Fruit fly (Drosophila melanogaster) whole organism, embryonic: ENCODE measurements around the gene CG31687.

Source experiments
- Bteb2 ChIP-seq: fragments of 200-800 bp; sonication (Bioruptor generic); optimal IDR thresholded peaks from 2 replicates; lab custom pipeline; 2016; ENCODE audit warnings: missing biosample characterization, missing genetic modification characterization
- CG11504 ChIP-seq: fragments of 200-800 bp; sonication (Bioruptor generic); optimal IDR thresholded peaks from 3 replicates; lab custom pipeline; 2019; ENCODE audit warnings: missing biosample characterization, mild to moderate bottlenecking, missing genetic modification characterization, moderate library complexity
- CG12659 ChIP-seq: fragments of 200-800 bp; sonication (Bioruptor generic); optimal IDR thresholded peaks from 3 replicates; lab custom pipeline; 2017; ENCODE audit warnings: mild to moderate bottlenecking, missing biosample characterization, missing genetic modification reagents, missing genetic modification characterization
- CG17186 ChIP-seq: fragments of 200-800 bp; sonication (Bioruptor generic); optimal IDR thresholded peaks from 3 replicates; lab custom pipeline; 2017; ENCODE audit warnings: missing biosample characterization, missing genetic modification reagents, missing genetic modification characterization
- CG17385 ChIP-seq: fragments of 200-800 bp; sonication (Bioruptor generic); optimal IDR thresholded peaks from 3 replicates; lab custom pipeline; 2018; ENCODE audit warnings: missing biosample characterization, mild to moderate bottlenecking, missing genetic modification characterization
- CG18599 ChIP-seq: fragments of 200-800 bp; sonication (Bioruptor generic); optimal IDR thresholded peaks from 3 replicates; lab custom pipeline; 2017; ENCODE audit warnings: missing biosample characterization, missing genetic modification characterization, mild to moderate bottlenecking, moderate library complexity, missing genetic modification reagents
- CG2202 ChIP-seq: fragments of 200-800 bp; sonication (Bioruptor generic); optimal IDR thresholded peaks from 2 replicates; lab custom pipeline; 2018; ENCODE audit warnings: missing biosample characterization, mild to moderate bottlenecking, missing genetic modification characterization
- CG2678 ChIP-seq: fragments of 200-800 bp; sonication (Bioruptor generic); optimal IDR thresholded peaks from 3 replicates; lab custom pipeline; 2019; ENCODE audit warnings: missing biosample characterization, mild to moderate bottlenecking, missing genetic modification characterization, moderate library complexity
- CG31441 ChIP-seq: fragments of 200-800 bp; sonication (Bioruptor generic); IDR thresholded peaks from 2 replicates; pipeline ENCODE4 v1.3.6; 2022; ENCODE audit warnings: missing biosample characterization, missing genetic modification characterization
- CG4328 ChIP-seq: fragments of 200-800 bp; sonication (Bioruptor generic); optimal IDR thresholded peaks from 3 replicates; lab custom pipeline; 2017; ENCODE audit warnings: missing biosample characterization, missing genetic modification reagents, missing genetic modification characterization
- CG6175 ChIP-seq: fragments of 200-800 bp; sonication (Bioruptor generic); IDR thresholded peaks from 3 replicates; pipeline ENCODE4 v1.3.6; 2022; ENCODE audit warnings: missing biosample characterization, missing genetic modification characterization
- CG6254 ChIP-seq: fragments of 200-800 bp; sonication (Bioruptor generic); optimal IDR thresholded peaks from 3 replicates; lab custom pipeline; 2017; ENCODE audit warnings: mild to moderate bottlenecking, missing biosample characterization, missing genetic modification reagents, missing genetic modification characterization
- CG6689 ChIP-seq: fragments of 200-800 bp; sonication (Bioruptor generic); IDR thresholded peaks from 2 replicates; pipeline ENCODE4 v1.3.6; 2022; ENCODE audit warnings: missing biosample characterization, missing genetic modification characterization
- CG6854 ChIP-seq: fragments of 200-800 bp; sonication (Bioruptor generic); optimal IDR thresholded peaks from 3 replicates; lab custom pipeline; 2017; ENCODE audit warnings: missing biosample characterization, mild to moderate bottlenecking, missing genetic modification characterization
- CG7928 ChIP-seq: fragments of 200-800 bp; sonication (Bioruptor generic); optimal IDR thresholded peaks from 2 replicates; lab custom pipeline; 2017; ENCODE audit warnings: missing biosample characterization, mild to moderate bottlenecking, missing genetic modification characterization
- CHES-1-like ChIP-seq: fragments of 200-800 bp; sonication (Bioruptor generic); optimal IDR thresholded peaks from 2 replicates; lab custom pipeline; 2016; ENCODE audit warnings: missing biosample characterization, missing genetic modification characterization
- D19B ChIP-seq: fragments of 200-800 bp; sonication (Bioruptor generic); optimal IDR thresholded peaks from 2 replicates; lab custom pipeline; 2017; ENCODE audit warnings: missing biosample characterization, mild to moderate bottlenecking, missing genetic modification characterization
- H15 ChIP-seq: fragments of 200-800 bp; sonication (Bioruptor generic); IDR thresholded peaks from 3 replicates; pipeline ENCODE4 v1.3.6; 2022; ENCODE audit warnings: missing biosample characterization, missing genetic modification characterization
- HLH3B ChIP-seq: fragments of 200-800 bp; sonication (Bioruptor generic); IDR thresholded peaks from 2 replicates; pipeline ENCODE4 v1.3.6; 2022; ENCODE audit warnings: missing biosample characterization, missing genetic modification characterization
- Lim3 ChIP-seq: fragments of 200-800 bp; sonication (Bioruptor generic); IDR thresholded peaks from 2 replicates; pipeline ENCODE4 v1.3.6; 2022; ENCODE audit warnings: missing biosample characterization, missing genetic modification characterization
- Med ChIP-seq: fragments of 200-800 bp; sonication (Bioruptor generic); peaks from one replicate; lab custom pipeline; 2016; ENCODE audit warnings: missing biosample characterization, missing genetic modification characterization, mild to moderate bottlenecking, inconsistent platforms, moderate library complexity
- PHDP ChIP-seq: fragments of 200-800 bp; sonication (Bioruptor generic); optimal IDR thresholded peaks from 3 replicates; lab custom pipeline; 2018; ENCODE audit warnings: missing biosample characterization, mild to moderate bottlenecking, missing genetic modification characterization, moderate library complexity
- Pdp1 ChIP-seq, 2 experiments: fragments of 200-800 bp; sonication (Bioruptor generic); optimal IDR thresholded peaks; 3 replicates each; lab custom pipeline; 2016; ENCODE audit warnings: missing biosample characterization in 2 of 2, missing genetic modification characterization in 2 of 2, mild to moderate bottlenecking in 1 of 2, moderate library complexity in 1 of 2
- Rfx ChIP-seq: fragments of 200-800 bp; sonication (Bioruptor generic); IDR thresholded peaks from 2 replicates; pipeline ENCODE4 v1.3.6; 2022; ENCODE audit warnings: missing biosample characterization, missing genetic modification characterization
- Xrp1 ChIP-seq: fragments of 200-800 bp; sonication (Bioruptor generic); IDR thresholded peaks from 2 replicates; pipeline ENCODE4 v1.3.6; 2022; ENCODE audit warnings: missing biosample characterization, missing genetic modification characterization
- abd-A ChIP-seq: fragments of 200-800 bp; sonication (Bioruptor generic); optimal IDR thresholded peaks from 3 replicates; lab custom pipeline; 2019; ENCODE audit warnings: missing biosample characterization, mild to moderate bottlenecking, missing genetic modification characterization, moderate library complexity
- bcd ChIP-seq: fragments of 200-800 bp; sonication (Bioruptor generic); optimal IDR thresholded peaks from 2 replicates; lab custom pipeline; 2017; ENCODE audit warnings: missing biosample characterization, mild to moderate bottlenecking, missing genetic modification characterization
- bsh ChIP-seq, 2 experiments: fragments of 200-800 bp; sonication (Bioruptor generic); optimal IDR thresholded peaks; 2 replicates each; lab custom pipeline; 2017 to 2018; ENCODE audit warnings: mild to moderate bottlenecking in 2 of 2, missing biosample characterization in 2 of 2, missing genetic modification characterization in 2 of 2, moderate library complexity in 1 of 2
- chinmo ChIP-seq: fragments of 200-800 bp; sonication (Bioruptor generic); IDR thresholded peaks from 4 replicates; pipeline ENCODE4 v1.3.6; 2022; ENCODE audit warnings: missing biosample characterization, missing genetic modification characterization; ENCODE audit not compliant: partially characterized antibody
- chm ChIP-seq: fragments of 200-800 bp; sonication (Bioruptor generic); IDR thresholded peaks from 2 replicates; pipeline ENCODE4 v1.3.6; 2022; ENCODE audit warnings: missing biosample characterization, missing genetic modification characterization
- ci ChIP-seq: fragments of 200-800 bp; sonication (Bioruptor generic); IDR thresholded peaks from 3 replicates; pipeline ENCODE4 v1.3.6; 2022; ENCODE audit warnings: missing biosample characterization, missing genetic modification characterization
- crol ChIP-seq: fragments of 200-800 bp; sonication (Bioruptor generic); IDR thresholded peaks from 2 replicates; pipeline ENCODE4 v1.3.6; 2022; ENCODE audit warnings: missing biosample characterization, missing genetic modification characterization
- fd102C ChIP-seq: fragments of 200-800 bp; sonication (Bioruptor generic); optimal IDR thresholded peaks from 2 replicates; lab custom pipeline; 2018; ENCODE audit warnings: missing biosample characterization, mild to moderate bottlenecking, missing genetic modification characterization, moderate library complexity
- gcm ChIP-seq: fragments of 200-800 bp; sonication (Bioruptor generic); optimal IDR thresholded peaks from 2 replicates; lab custom pipeline; 2019; ENCODE audit warnings: missing biosample characterization, mild to moderate bottlenecking, missing genetic modification characterization, moderate library complexity
- gem ChIP-seq: fragments of 200-800 bp; sonication (Bioruptor generic); optimal IDR thresholded peaks from 2 replicates; lab custom pipeline; 2019; ENCODE audit warnings: missing biosample characterization, mild to moderate bottlenecking, missing genetic modification characterization, moderate library complexity
- kay ChIP-seq: fragments of 200-800 bp; sonication (Bioruptor generic); optimal IDR thresholded peaks from 2 replicates; lab custom pipeline; 2016; ENCODE audit warnings: missing biosample characterization, missing genetic modification characterization
- maf-S ChIP-seq: fragments of 200-800 bp; sonication (Bioruptor generic); optimal IDR thresholded peaks from 2 replicates; lab custom pipeline; 2016; ENCODE audit warnings: missing biosample characterization, missing genetic modification characterization
- nmo ChIP-seq: fragments of 200-800 bp; sonication (Bioruptor generic); optimal IDR thresholded peaks from 2 replicates; lab custom pipeline; 2018; ENCODE audit warnings: missing biosample characterization, mild to moderate bottlenecking, missing genetic modification characterization, moderate library complexity
- oc ChIP-seq: fragments of 200-800 bp; sonication (Bioruptor generic); optimal IDR thresholded peaks from 2 replicates; lab custom pipeline; 2018; ENCODE audit warnings: missing biosample characterization, mild to moderate bottlenecking, missing genetic modification characterization, moderate library complexity
- org-1 ChIP-seq: fragments of 200-800 bp; sonication (Bioruptor generic); optimal IDR thresholded peaks from 2 replicates; lab custom pipeline; 2017; ENCODE audit warnings: missing biosample characterization, missing genetic modification characterization
- p53 ChIP-seq: fragments of 200-800 bp; sonication (Bioruptor generic); optimal IDR thresholded peaks from 2 replicates; lab custom pipeline; 2016; ENCODE audit warnings: missing biosample characterization, missing genetic modification characterization
- sima ChIP-seq: fragments of 200-800 bp; sonication (Bioruptor generic); optimal IDR thresholded peaks from 2 replicates; lab custom pipeline; 2016; ENCODE audit warnings: missing biosample characterization, missing genetic modification characterization
- slbo ChIP-seq: fragments of 200-800 bp; sonication (Bioruptor generic); IDR thresholded peaks from 2 replicates; pipeline ENCODE4 v1.3.6; 2022; ENCODE audit warnings: missing biosample characterization, missing genetic modification characterization
- slp2 ChIP-seq: fragments of 200-800 bp; sonication (Bioruptor generic); optimal IDR thresholded peaks from 2 replicates; lab custom pipeline; 2016; ENCODE audit warnings: missing biosample characterization, missing genetic modification characterization
- tin ChIP-seq: fragments of 200-800 bp; sonication (Bioruptor generic); optimal IDR thresholded peaks from 3 replicates; lab custom pipeline; 2016; ENCODE audit warnings: missing biosample characterization, missing genetic modification characterization
- vnd ChIP-seq: fragments of 200-800 bp; sonication (Bioruptor generic); IDR thresholded peaks from 3 replicates; pipeline ENCODE4 v1.3.6; 2022; ENCODE audit warnings: missing biosample characterization, missing genetic modification characterization; ENCODE audit not compliant: partially characterized antibody

CG31687 gene

dm6 chr2L:20476718-20477277, 26.8 kb downstream of the CG31687 start (continued):
- TF ChIP-seq chm (peak; percentile 54; the same call in 1 of the 2 replicates), CG6254 (GFP tag; lab: Kevin White, UChicago) (no peak), Pdp1 (GFP tag; optimal IDR thresholded peaks at IDR 0.05; lab: Kevin White, UChicago) (peak in 1 of 2 experiments; percentile 69), CG4328 (GFP tag; lab: Kevin White, UChicago) (no peak), crol (GFP tag; lab: Robert Waterston, UW) (peak; percentile 46; the same call in 1 of the 2 replicates)

- peak; percentile 5 for TF ChIP-seq abd-A
- TF ChIP-seq p53 (GFP tag; lab: Kevin White, UChicago), result no peak
- no peak for TF ChIP-seq CG4328 (GFP tag; lab: Kevin White, UChicago)
- TF ChIP-seq Med (GFP tag; lab: Kevin White, UChicago), result peak; percentile 46
- no peak for TF ChIP-seq CG17186 (GFP tag; lab: Kevin White, UChicago)
- 0 out of 2 replicates have a peak, but pooled peaks have one; percentile 10 for TF ChIP-seq Rfx (GFP tag; lab: Robert Waterston, UW)
- TF ChIP-seq CG2202, result no peak
- TF ChIP-seq nmo (GFP tag; lab: Kevin White, UChicago), result peak; percentile 52
- 0 out of 2 replicates have a peak, but pooled peaks have one; percentile 22 for TF ChIP-seq HLH3B
- peak; percentile 27 for TF ChIP-seq CG11504 (tag; lab: Kevin White, UChicago)
- no peak for TF ChIP-seq H15 (GFP tag; lab: Robert Waterston, UW)
- no peak for TF ChIP-seq kay (GFP tag; lab: Kevin White, UChicago)
- TF ChIP-seq sima (GFP tag; lab: Kevin White, UChicago), result no peak
- TF ChIP-seq CHES-1-like (GFP tag; lab: Kevin White, UChicago), result no peak
- peak; percentile 14 for TF ChIP-seq CG12659 (GFP tag; lab: Kevin White, UChicago)
- no peak for TF ChIP-seq CG6854 (GFP tag; lab: Kevin White, UChicago)
- peak; percentile 57; the same call in 1 of the 2 replicates for TF ChIP-seq CG31441 (GFP tag; lab: Robert Waterston, UW)
- TF ChIP-seq vnd (GFP tag; lab: Robert Waterston, UW), result no peak
- TF ChIP-seq org-1 (GFP tag; lab: Kevin White, UChicago), result no peak
- TF ChIP-seq CG7928 (GFP tag; lab: Kevin White, UChicago), result no peak
- no peak for TF ChIP-seq CG18599 (GFP tag; lab: Kevin White, UChicago)
- no peak for TF ChIP-seq CG17385 (GFP tag; lab: Kevin White, UChicago)
- TF ChIP-seq Bteb2 (GFP tag; lab: Kevin White, UChicago), result no peak
- TF ChIP-seq fd102C (GFP tag; lab: Kevin White, UChicago), result no peak
- no peak for TF ChIP-seq maf-S (GFP tag; lab: Kevin White, UChicago)
- peak; percentile 41 for TF ChIP-seq CG2678 (tag; lab: Kevin White, UChicago)
- no peak for TF ChIP-seq bcd (GFP tag; lab: Kevin White, UChicago)
- peak; percentile 95 for TF ChIP-seq CG6175 (GFP tag; lab: Robert Waterston, UW)
- peak; percentile 39 for TF ChIP-seq PHDP
- TF ChIP-seq gcm, result peak; percentile 9
- TF ChIP-seq slbo (GFP tag; lab: Robert Waterston, UW), result no peak
- peak; percentile 73 for TF ChIP-seq gem (tag; lab: Kevin White, UChicago)
- no peak for TF ChIP-seq chinmo (GFP tag; lab: Robert Waterston, UW)
- TF ChIP-seq Lim3 (GFP tag; lab: Robert Waterston, UW), result no peak
- 0 out of 3 replicates have a peak, but pooled peaks have one; percentile 32 for TF ChIP-seq ci (GFP tag; lab: Robert Waterston, UW)
- no peak for TF ChIP-seq tin
- TF ChIP-seq slp2, result no peak
- TF ChIP-seq bsh (GFP tag; optimal IDR thresholded peaks at IDR 0.05; lab: Kevin White, UChicago), result peak in 1 of 2 experiments; percentile 58
- peak; percentile 32; the same call in 1 of the 2 replicates for TF ChIP-seq Xrp1 (GFP tag; lab: Robert Waterston, UW)
- peak; percentile 64 for TF ChIP-seq D19B
- no peak for TF ChIP-seq oc
- 0 out of 2 replicates have a peak, but pooled peaks have one; percentile 21 for TF ChIP-seq CG6689
Measured at dm6 chr2L:20478549-20479238, 28.7 kb downstream of the CG31687 start.
